Worm (Caenorhabditis elegans) whole organism, young adult: ENCODE results near the gene C17B7.9.

Source experiments
- B0019.2 ChIP-seq: fragments of 200-800 bp; sonication (Bioruptor generic); conservative IDR thresholded peaks from 2 replicates; pipeline ENCODE4 v1.3.6; 2022; ENCODE audit warnings: missing genetic modification reagents, missing genetic modification characterization, missing compliant biosample characterization
- B0261.1 ChIP-seq: sonication (generic microtip); optimal IDR thresholded peaks from 2 replicates; lab custom pipeline; 2016; ENCODE audit warnings: mild to moderate bottlenecking, missing genetic modification characterization, moderate library complexity, missing compliant biosample characterization
- C06A6.2 ChIP-seq: fragments of 200-800 bp; sonication (Bioruptor generic); conservative IDR thresholded peaks from 2 replicates; pipeline ENCODE4 v1.3.6; 2022; ENCODE audit warnings: missing genetic modification characterization, missing compliant biosample characterization
- C17E4.6 ChIP-seq: fragments of 200-800 bp; sonication (Bioruptor generic); IDR thresholded peaks from 2 replicates; pipeline ENCODE4 v1.3.6; 2022; ENCODE audit warnings: missing genetic modification reagents, missing genetic modification characterization, missing compliant biosample characterization
- D2030.7 ChIP-seq: fragments of 200-800 bp; sonication (Bioruptor generic); IDR thresholded peaks from 2 replicates; pipeline ENCODE4 v1.3.6; 2022; ENCODE audit warnings: missing genetic modification reagents, missing genetic modification characterization, missing compliant biosample characterization
- F10E7.11 ChIP-seq: sonication (generic microtip); optimal IDR thresholded peaks from 2 replicates; lab custom pipeline; 2017; ENCODE audit warnings: mild to moderate bottlenecking, missing genetic modification characterization, moderate library complexity, missing compliant biosample characterization
- F37B4.10 ChIP-seq: fragments of 200-800 bp; sonication (Bioruptor generic); IDR thresholded peaks from 2 replicates; pipeline ENCODE4 v1.3.6; 2022; ENCODE audit warnings: missing genetic modification characterization, missing compliant biosample characterization
- F57A8.1 ChIP-seq: fragments of 200-800 bp; sonication (Bioruptor generic); optimal IDR thresholded peaks from 2 replicates; lab custom pipeline; 2018; ENCODE audit warnings: mild to moderate bottlenecking, missing genetic modification characterization, moderate library complexity, missing compliant biosample characterization
- K11D2.4 ChIP-seq: fragments of 200-800 bp; sonication (Bioruptor generic); IDR thresholded peaks from 2 replicates; pipeline ENCODE4 v1.3.6; 2022; ENCODE audit warnings: missing genetic modification reagents, missing genetic modification characterization, missing compliant biosample characterization
- K12H6.12 ChIP-seq: fragments of 200-800 bp; sonication (Bioruptor generic); optimal IDR thresholded peaks from 2 replicates; lab custom pipeline; 2018; ENCODE audit warnings: mild to moderate bottlenecking, missing genetic modification characterization, missing compliant biosample characterization
- Y53F4B.3 ChIP-seq: fragments of 200-800 bp; sonication (Bioruptor generic); IDR thresholded peaks from 2 replicates; pipeline ENCODE4 v1.3.6; 2022; ENCODE audit warnings: missing genetic modification reagents, missing genetic modification characterization, missing compliant biosample characterization
- Y56A3A.18 ChIP-seq: fragments of 200-800 bp; sonication (Bioruptor generic); IDR thresholded peaks from 2 replicates; pipeline ENCODE4 v1.3.6; 2022; ENCODE audit warnings: missing genetic modification reagents, missing genetic modification characterization, missing compliant biosample characterization
- Y95B8A.8 ChIP-seq: fragments of 200-800 bp; sonication (Bioruptor generic); IDR thresholded peaks from 2 replicates; pipeline ENCODE4 v1.3.6; 2022; ENCODE audit warnings: missing genetic modification reagents, missing genetic modification characterization, missing compliant biosample characterization
- athp-1 ChIP-seq: sonication (generic microtip); optimal IDR thresholded peaks from 2 replicates; lab custom pipeline; 2017; ENCODE audit warnings: mild to moderate bottlenecking, missing genetic modification characterization, missing compliant biosample characterization
- attf-3 ChIP-seq: fragments of 200-800 bp; sonication (Bioruptor generic); conservative IDR thresholded peaks from 2 replicates; pipeline ENCODE4 v1.3.6; 2022; ENCODE audit warnings: missing genetic modification reagents, missing genetic modification characterization, missing compliant biosample characterization
- attf-6 ChIP-seq: fragments of 200-800 bp; sonication (Bioruptor generic); IDR thresholded peaks from 2 replicates; pipeline ENCODE4 v1.3.6; 2022; ENCODE audit warnings: missing genetic modification reagents, missing genetic modification characterization, missing compliant biosample characterization
- cebp-1 ChIP-seq, 2 experiments: fragments of 200-800 bp in 1 of 2; sonication (Bioruptor generic) in 1 of 2; sonication (generic microtip) in 1 of 2; IDR thresholded peaks in 1 of 2; optimal IDR thresholded peaks in 1 of 2; 2 replicates each; pipeline versions ENCODE4 v1.3.6 to Lab custom; 2017 to 2022; ENCODE audit warnings: missing compliant biosample characterization in 2 of 2, missing genetic modification characterization in 2 of 2, mild to moderate bottlenecking in 1 of 2, missing genetic modification reagents in 1 of 2, moderate library complexity in 1 of 2
- ceh-27 ChIP-seq: fragments of 200-800 bp; sonication (Bioruptor generic); optimal IDR thresholded peaks from 2 replicates; lab custom pipeline; 2018; ENCODE audit warnings: mild to moderate bottlenecking, missing genetic modification characterization, moderate library complexity, missing compliant biosample characterization
- ceh-40 ChIP-seq: fragments of 200-800 bp; sonication (Bioruptor generic); IDR thresholded peaks from 2 replicates; pipeline ENCODE4 v1.3.6; 2022; ENCODE audit warnings: missing genetic modification characterization, missing compliant biosample characterization
- ceh-79 ChIP-seq: sonication (generic microtip); optimal IDR thresholded peaks from 2 replicates; lab custom pipeline; 2017; ENCODE audit warnings: mild to moderate bottlenecking, missing genetic modification characterization, missing compliant biosample characterization
- dpff-1 ChIP-seq: sonication (generic microtip); optimal IDR thresholded peaks from 2 replicates; lab custom pipeline; 2017; ENCODE audit warnings: mild to moderate bottlenecking, missing genetic modification characterization, missing compliant biosample characterization
- egl-18 ChIP-seq: fragments of 200-800 bp; sonication (Bioruptor generic); IDR thresholded peaks from 2 replicates; pipeline ENCODE4 v1.3.6; 2022; ENCODE audit warnings: missing genetic modification reagents, missing genetic modification characterization, missing compliant biosample characterization
- egl-44 ChIP-seq: fragments of 200-800 bp; sonication (Bioruptor generic); IDR thresholded peaks from 2 replicates; pipeline ENCODE4 v1.3.6; 2022; ENCODE audit warnings: missing genetic modification reagents, missing genetic modification characterization, missing compliant biosample characterization
- egrh-3 ChIP-seq: fragments of 200-800 bp; sonication (Bioruptor generic); IDR thresholded peaks from 2 replicates; pipeline ENCODE4 v1.3.6; 2022; ENCODE audit warnings: missing genetic modification reagents, missing genetic modification characterization, missing compliant biosample characterization
- ekl-4 ChIP-seq: fragments of 200-800 bp; sonication (Bioruptor generic); IDR thresholded peaks from 2 replicates; pipeline ENCODE4 v1.3.6; 2022; ENCODE audit warnings: missing genetic modification reagents, missing genetic modification characterization, missing compliant biosample characterization
- ets-4 ChIP-seq: fragments of 200-800 bp; sonication (Bioruptor generic); optimal IDR thresholded peaks from 2 replicates; lab custom pipeline; 2018; ENCODE audit warnings: mild to moderate bottlenecking, missing genetic modification characterization, missing compliant biosample characterization
- fkh-3 ChIP-seq: sonication (generic microtip); optimal IDR thresholded peaks from 2 replicates; lab custom pipeline; 2016; ENCODE audit warnings: mild to moderate bottlenecking, missing genetic modification characterization, missing compliant biosample characterization
- gei-17 ChIP-seq: fragments of 200-800 bp; sonication (Bioruptor generic); optimal IDR thresholded peaks from 2 replicates; lab custom pipeline; 2018; ENCODE audit warnings: mild to moderate bottlenecking, missing genetic modification characterization, missing compliant biosample characterization
- him-1 ChIP-seq: sonication (generic microtip); optimal IDR thresholded peaks from 2 replicates; lab custom pipeline; 2016; ENCODE audit warnings: missing genotype, missing genetic modification reagents, missing genetic modification characterization, missing compliant biosample characterization
- hmg-1.2 ChIP-seq: fragments of 200-800 bp; sonication (Bioruptor generic); IDR thresholded peaks from 2 replicates; pipeline ENCODE4 v1.3.6; 2022; ENCODE audit warnings: missing genetic modification reagents, missing genetic modification characterization, missing compliant biosample characterization
- lag-1 ChIP-seq: fragments of 200-800 bp; sonication (Bioruptor generic); IDR thresholded peaks from 2 replicates; pipeline ENCODE4 v1.3.6; 2022; ENCODE audit warnings: missing genetic modification reagents, missing genetic modification characterization, missing compliant biosample characterization
- lin-26 ChIP-seq: fragments of 200-800 bp; sonication (Bioruptor generic); IDR thresholded peaks from 2 replicates; pipeline ENCODE4 v1.3.6; 2022; ENCODE audit warnings: missing genetic modification reagents, missing genetic modification characterization, missing compliant biosample characterization
- lin-35 ChIP-seq, 3 experiments: fragments of 150-350 bp in 2 of 3; sonication (generic microtip) in 1 of 3; optimal IDR thresholded peaks; 2 replicates each; lab custom pipeline; 2014 to 2018; ENCODE audit warnings: missing biosample characterization in 3 of 3, missing genetic modification characterization in 3 of 3, missing genetic modification reagents in 3 of 3
- lir-1 ChIP-seq: fragments of 200-800 bp; sonication (Bioruptor generic); conservative IDR thresholded peaks from 2 replicates; pipeline ENCODE4 v1.3.6; 2022; ENCODE audit warnings: missing genetic modification reagents, missing genetic modification characterization, missing compliant biosample characterization
- madf-10 ChIP-seq: sonication (generic microtip); optimal IDR thresholded peaks from 2 replicates; lab custom pipeline; 2016; ENCODE audit warnings: mild to moderate bottlenecking, missing genetic modification characterization, missing compliant biosample characterization
- madf-8 ChIP-seq: fragments of 200-800 bp; sonication (Bioruptor generic); conservative IDR thresholded peaks from 2 replicates; pipeline ENCODE4 v1.3.6; 2022; ENCODE audit warnings: missing genetic modification reagents, missing genetic modification characterization, missing compliant biosample characterization
- mel-28 ChIP-seq: sonication (generic microtip); optimal IDR thresholded peaks from 2 replicates; lab custom pipeline; 2016; ENCODE audit warnings: borderline replicate concordance, mild to moderate bottlenecking, missing genetic modification characterization, missing compliant biosample characterization
- nhr-179 ChIP-seq: sonication (generic microtip); optimal IDR thresholded peaks from 2 replicates; lab custom pipeline; 2016; ENCODE audit warnings: mild to moderate bottlenecking, missing genetic modification characterization, missing compliant biosample characterization
- nhr-90 ChIP-seq: sonication (generic microtip); optimal IDR thresholded peaks from 2 replicates; lab custom pipeline; 2016; ENCODE audit warnings: missing genotype, mild to moderate bottlenecking, missing genetic modification characterization, missing compliant biosample characterization
- pha-4 ChIP-seq: fragments of 150-350 bp; sonication (generic microtip); optimal IDR thresholded peaks from 2 replicates; lab custom pipeline; 2014; ENCODE audit warnings: missing biosample characterization, missing genetic modification reagents, missing genetic modification characterization
- rcor-1 ChIP-seq: fragments of 200-800 bp; sonication (Bioruptor generic); IDR thresholded peaks from 2 replicates; pipeline ENCODE4 v1.3.6; 2022; ENCODE audit warnings: missing genetic modification reagents, missing genetic modification characterization, missing compliant biosample characterization
- repo-1 ChIP-seq: sonication (generic microtip); optimal IDR thresholded peaks from 2 replicates; lab custom pipeline; 2017; ENCODE audit warnings: mild to moderate bottlenecking, missing genetic modification characterization, missing compliant biosample characterization
- snpc-1.1 ChIP-seq: sonication (generic microtip); optimal IDR thresholded peaks from 2 replicates; lab custom pipeline; 2017; ENCODE audit warnings: missing genetic modification characterization, mild to moderate bottlenecking, missing compliant biosample characterization, antibody characterized with exemption, moderate library complexity, missing genotype, missing genetic modification reagents; ENCODE audit not compliant: insufficient read depth
- snpc-1.3 ChIP-seq: sonication (generic microtip); optimal IDR thresholded peaks from 2 replicates; lab custom pipeline; 2017; ENCODE audit warnings: missing genetic modification characterization, mild to moderate bottlenecking, missing compliant biosample characterization, antibody characterized with exemption, moderate library complexity, missing genotype, missing genetic modification reagents; ENCODE audit not compliant: insufficient read depth
- tbp1 ChIP-seq: fragments of 200-800 bp; sonication (Bioruptor generic); optimal IDR thresholded peaks from 2 replicates; lab custom pipeline; 2018; ENCODE audit warnings: mild to moderate bottlenecking, missing genetic modification characterization, missing compliant biosample characterization
- tbx-9 ChIP-seq: sonication (generic microtip); optimal IDR thresholded peaks from 2 replicates; lab custom pipeline; 2016; ENCODE audit warnings: borderline replicate concordance, missing genetic modification characterization, inconsistent platforms, missing compliant biosample characterization
- unc-130 ChIP-seq: sonication (generic microtip); optimal IDR thresholded peaks from 2 replicates; lab custom pipeline; 2016; ENCODE audit warnings: missing genetic modification reagents, missing genetic modification characterization, missing compliant biosample characterization
- xnd-1 ChIP-seq: sonication (generic microtip); optimal IDR thresholded peaks from 2 replicates; lab custom pipeline; 2016; ENCODE audit warnings: missing genotype, missing genetic modification reagents, missing genetic modification characterization, missing compliant biosample characterization

The C17B7.9 gene

DNA sequence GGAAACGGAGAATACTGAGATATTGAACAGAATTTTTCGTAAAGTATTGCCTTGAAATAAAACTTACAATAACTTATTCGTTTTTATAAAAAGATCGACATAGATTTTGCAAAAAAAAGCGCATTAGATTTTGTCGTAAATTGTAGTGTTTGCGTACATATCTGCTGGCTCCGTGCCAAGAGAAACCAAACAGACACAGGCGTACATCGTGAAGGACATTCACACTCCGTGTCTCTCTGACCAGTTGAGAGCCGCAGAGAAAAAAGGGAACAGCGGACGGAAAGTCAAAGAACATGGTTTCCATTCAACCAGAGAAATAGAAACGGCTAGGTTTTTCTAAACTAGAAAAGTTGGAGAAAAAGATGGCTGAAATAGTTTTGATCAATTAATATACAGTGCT is 16.6 kb downstream of the C17B7.9 start, which contains the start of gene arrd-19 (continued):
- TF ChIP-seq Y56A3A.18 (GFP tag; lab: Robert Waterston, UW), result peak; percentile 51; the same call in 1 of the 2 replicates
- no peak for TF ChIP-seq F37B4.10 (GFP tag; lab: Robert Waterston, UW)
- TF ChIP-seq madf-8 (GFP tag; lab: Robert Waterston, UW), result no peak
- TF ChIP-seq snpc-1.1 (tag; lab: Kevin White, UChicago), result no peak
- TF ChIP-seq mel-28 (tag; lab: Kevin White, UChicago), result no peak
- no peak for TF ChIP-seq C06A6.2
- TF ChIP-seq ceh-79 (tag; lab: Kevin White, UChicago), result no peak
- no peak for TF ChIP-seq gei-17 (GFP tag; lab: Kevin White, UChicago)
- no peak for TF ChIP-seq F10E7.11 (tag; lab: Kevin White, UChicago)
- TF ChIP-seq ets-4, result no peak
- no peak for TF ChIP-seq nhr-179
- TF ChIP-seq F57A8.1 (GFP tag; lab: Kevin White, UChicago), result no peak
- peak; percentile 63 for TF ChIP-seq ceh-27
- TF ChIP-seq repo-1 (tag; lab: Kevin White, UChicago), result no peak
- no peak for TF ChIP-seq xnd-1 (tag; lab: Kevin White, UChicago)
- 0 out of 2 replicates have a peak, but pooled peaks have one; percentile 64 for TF ChIP-seq lag-1 (GFP tag; lab: Robert Waterston, UW)
- TF ChIP-seq ekl-4 (GFP tag; lab: Robert Waterston, UW), result peak; percentile 43; the same call in 1 of the 2 replicates
- TF ChIP-seq egrh-3 (GFP tag; lab: Robert Waterston, UW), result no peak
- TF ChIP-seq attf-6, result no peak
- no peak for TF ChIP-seq snpc-1.3 (tag; lab: Kevin White, UChicago)
- no peak for TF ChIP-seq dpff-1 (tag; lab: Kevin White, UChicago)
- TF ChIP-seq cebp-1 (GFP tag; IDR thresholded peaks at IDR 0.05; lab: Robert Waterston, UW), result peak; percentile 47; the same call in 1 of the 2 replicates
- TF ChIP-seq cebp-1 (tag; optimal IDR thresholded peaks at IDR 0.05; lab: Kevin White, UChicago), result no peak
- no peak for TF ChIP-seq Y53F4B.3 (GFP tag; lab: Robert Waterston, UW)
- peak; percentile 42 for TF ChIP-seq attf-3
- no peak for TF ChIP-seq fkh-3 (tag; lab: Kevin White, UChicago)
- TF ChIP-seq rcor-1 (GFP tag; lab: Robert Waterston, UW), result peak; percentile 49; the same call in 1 of the 2 replicates
- TF ChIP-seq lin-35 (GFP tag; optimal IDR thresholded peaks at IDR 0.05; lab: Kevin White, UChicago), result no peak
- TF ChIP-seq madf-10 (tag; lab: Kevin White, UChicago), result no peak
- TF ChIP-seq K11D2.4 (GFP tag; lab: Robert Waterston, UW), result no peak
- TF ChIP-seq nhr-90 (tag; lab: Kevin White, UChicago), result no peak
- no peak for TF ChIP-seq pha-4 (tag; lab: Kevin White, UChicago)
- TF ChIP-seq ceh-40, result no peak
- peak; percentile 52 for TF ChIP-seq K12H6.12 (tag; lab: Kevin White, UChicago)
- no peak for TF ChIP-seq egl-18
- no peak for TF ChIP-seq lin-26 (GFP tag; lab: Robert Waterston, UW)
- no peak for TF ChIP-seq D2030.7 (GFP tag; lab: Robert Waterston, UW)
- no peak for TF ChIP-seq Y95B8A.8 (GFP tag; lab: Robert Waterston, UW)
- no peak for TF ChIP-seq him-1 (tag; lab: Kevin White, UChicago)
- TF ChIP-seq tbx-9 (tag; lab: Kevin White, UChicago), result no peak
- no peak for TF ChIP-seq unc-130 (GFP tag; lab: Kevin White, UChicago)
- TF ChIP-seq egl-44, result no peak
- TF ChIP-seq B0261.1 (tag; lab: Kevin White, UChicago), result no peak
- TF ChIP-seq athp-1 (tag; lab: Kevin White, UChicago), result no peak
- TF ChIP-seq lir-1 (GFP tag; lab: Robert Waterston, UW), result no peak
- no peak for TF ChIP-seq C17E4.6 (GFP tag; lab: Robert Waterston, UW)
- no peak for TF ChIP-seq B0019.2 (GFP tag; lab: Robert Waterston, UW)
- no peak; the same call in 1 of the 2 replicates for TF ChIP-seq hmg-1.2 (GFP tag; lab: Robert Waterston, UW)
- peak; percentile 36 for TF ChIP-seq tbp1 (GFP tag; lab: Kevin White, UChicago)
